Fruit fly (Drosophila melanogaster): ENCODE measurements around the gene Cse1.

Cse1 gene

dm6 chr2L:16858466-16859007, 33.5 kb upstream of the Cse1 start, which contains the start of gene CG31809 (continued):
- TF ChIP-seq CG6813 (GFP tag; optimal IDR thresholded peaks at IDR 0.05) (peak; percentile 25), MTF-1 (GFP tag; optimal IDR thresholded peaks at IDR 0.05; ENCODE audit: borderline replicate concordance) (peak; percentile 13), CG10321 (GFP tag; IDR thresholded peaks at IDR 0.05) (no peak), Trl (optimal IDR thresholded peaks at IDR 0.05) (peak in 1 of 2 experiments; percentile 41), Trl (GFP tag; optimal IDR thresholded peaks at IDR 0.05) (no peak), CG10366 (GFP tag; IDR thresholded peaks at IDR 0.05) (peak; percentile 7; the same call in 1 of the 2 replicates), Sox102F (GFP tag; optimal IDR thresholded peaks at IDR 0.05) (peak; percentile 4), CG9932 (GFP tag; IDR thresholded peaks at IDR 0.05) (no peak), CG6254 (GFP tag; optimal IDR thresholded peaks at IDR 0.05) (peak; percentile 47), sqz (GFP tag; optimal IDR thresholded peaks at IDR 0.05) (peak; percentile 36)

- TF ChIP-seq CG31365 (tag; optimal IDR thresholded peaks at IDR 0.05) = no peak
- peak; percentile 9 for TF ChIP-seq sqz (GFP tag; optimal IDR thresholded peaks at IDR 0.05)
- no peak for TF ChIP-seq NC2β (GFP tag; optimal IDR thresholded peaks at IDR 0.05)
- no peak for TF ChIP-seq bigmax (GFP tag; optimal IDR thresholded peaks at IDR 0.05)
- peak; percentile 42 for TF ChIP-seq cwo (GFP tag; optimal IDR thresholded peaks at IDR 0.05)
- no peak for TF ChIP-seq fru (optimal IDR thresholded peaks at IDR 0.05)
- no peak for TF ChIP-seq run (tag; optimal IDR thresholded peaks at IDR 0.05)
- peak; percentile 70 for TF ChIP-seq CG34376 (GFP tag; optimal IDR thresholded peaks at IDR 0.05)
- TF ChIP-seq CG9932 (GFP tag; IDR thresholded peaks at IDR 0.05) = no peak
- TF ChIP-seq knrl (GFP tag; IDR thresholded peaks at IDR 0.05; ENCODE audit: partially characterized antibody) = no peak
- TF ChIP-seq bcd (GFP tag; optimal IDR thresholded peaks at IDR 0.05) = no peak
- TF ChIP-seq exex (tag; optimal IDR thresholded peaks at IDR 0.05) = peak; percentile 70
- no peak for TF ChIP-seq CG10366 (GFP tag; IDR thresholded peaks at IDR 0.05)
- TF ChIP-seq oc (tag; optimal IDR thresholded peaks at IDR 0.05) = no peak
- TF ChIP-seq CG12659 (GFP tag; optimal IDR thresholded peaks at IDR 0.05) = no peak
- TF ChIP-seq onecut (GFP tag; IDR thresholded peaks at IDR 0.05) = peak; percentile 63; the same call in 1 of the 2 replicates
- peak; percentile 19 for TF ChIP-seq CG13296 (GFP tag; optimal IDR thresholded peaks at IDR 0.05)
- TF ChIP-seq Sox100B (GFP tag; optimal IDR thresholded peaks at IDR 0.05) = no peak
- TF ChIP-seq dm (GFP tag; optimal IDR thresholded peaks at IDR 0.05) = no peak
- TF ChIP-seq CG3163 (GFP tag; optimal IDR thresholded peaks at IDR 0.05) = peak; percentile 75
- no peak for TF ChIP-seq sug (tag; optimal IDR thresholded peaks at IDR 0.05)
- TF ChIP-seq Trl (optimal IDR thresholded peaks at IDR 0.05) = peak; percentile 72 to 90
- TF ChIP-seq Trl (GFP tag; optimal IDR thresholded peaks at IDR 0.05) = no peak
- no peak for TF ChIP-seq CG3995 (GFP tag; optimal IDR thresholded peaks at IDR 0.05)
- TF ChIP-seq pan (optimal IDR thresholded peaks at IDR 0.05) = no peak
- TF ChIP-seq pan (GFP tag; optimal IDR thresholded peaks at IDR 0.05 in 1 of 2, IDR thresholded peaks at IDR 0.05 in 1 of 2) = no peak
- peak; percentile 45 for TF ChIP-seq salm (tag; optimal IDR thresholded peaks at IDR 0.05)
- TF ChIP-seq CG12219 (GFP tag; optimal IDR thresholded peaks at IDR 0.05) = no peak
- no peak for TF ChIP-seq fd96Cb (tag; optimal IDR thresholded peaks at IDR 0.05)
- TF ChIP-seq CG1024 (GFP tag; IDR thresholded peaks at IDR 0.05) = no peak
- TF ChIP-seq sr (GFP tag; IDR thresholded peaks at IDR 0.05) = no peak
- TF ChIP-seq CG2199 (GFP tag; IDR thresholded peaks at IDR 0.05) = no peak
- no peak for TF ChIP-seq z (GFP tag; IDR thresholded peaks at IDR 0.05)
- TF ChIP-seq Stat92E (GFP tag; optimal IDR thresholded peaks at IDR 0.05) = no peak
- no peak for TF ChIP-seq vfl (GFP tag; optimal IDR thresholded peaks at IDR 0.05)
- no peak for TF ChIP-seq CG30431 (GFP tag; optimal IDR thresholded peaks at IDR 0.05)
- TF ChIP-seq Xrp1 (GFP tag; IDR thresholded peaks at IDR 0.05) = no peak
- TF ChIP-seq her (GFP tag; optimal IDR thresholded peaks at IDR 0.05) = no peak
- TF ChIP-seq gsb-n (tag; optimal IDR thresholded peaks at IDR 0.05) = no peak
- TF ChIP-seq tgo (GFP tag; IDR thresholded peaks at IDR 0.05) = no peak
- TF ChIP-seq ap (GFP tag; IDR thresholded peaks at IDR 0.05) = no peak
- no peak for TF ChIP-seq Max (GFP tag; optimal IDR thresholded peaks at IDR 0.05)
- TF ChIP-seq CG2678 (tag; optimal IDR thresholded peaks at IDR 0.05) = peak; percentile 19
- TF ChIP-seq dati (GFP tag; IDR thresholded peaks at IDR 0.05) = no peak
Measured at dm6 chr2L:16857665-16858064, 32.7 kb upstream of the Cse1 start.
